Worm (Caenorhabditis elegans) whole organism, young adult: ENCODE data around the gene ZK546.4.

Experiments
- B0019.2 ChIP-seq: fragments of 200-800 bp; sonication (Bioruptor generic); conservative IDR thresholded peaks from 2 replicates; pipeline ENCODE4 v1.3.6; 2022; ENCODE audit warnings: missing genetic modification reagents, missing genetic modification characterization, missing compliant biosample characterization
- B0336.3 ChIP-seq: fragments of 200-800 bp; sonication (Bioruptor generic); IDR thresholded peaks from 2 replicates; pipeline ENCODE4 v1.3.6; 2022; ENCODE audit warnings: missing genetic modification characterization, missing compliant biosample characterization
- C06A6.2 ChIP-seq: fragments of 200-800 bp; sonication (Bioruptor generic); conservative IDR thresholded peaks from 2 replicates; pipeline ENCODE4 v1.3.6; 2022; ENCODE audit warnings: missing genetic modification characterization, missing compliant biosample characterization
- F22D6.2 ChIP-seq: sonication (generic microtip); optimal IDR thresholded peaks from 2 replicates; lab custom pipeline; 2016; ENCODE audit warnings: mild to moderate bottlenecking, missing genetic modification characterization, missing compliant biosample characterization
- F33H1.4 ChIP-seq: fragments of 200-800 bp; sonication (Bioruptor generic); IDR thresholded peaks from 2 replicates; pipeline ENCODE4 v1.3.6; 2022; ENCODE audit warnings: missing genetic modification reagents, missing genetic modification characterization, missing compliant biosample characterization
- F55B11.4 ChIP-seq: sonication (generic microtip); optimal IDR thresholded peaks from 2 replicates; lab custom pipeline; 2016; ENCODE audit warnings: missing compliant biosample characterization, missing genetic modification characterization, borderline replicate concordance; ENCODE audit not compliant: insufficient read depth
- T26A5.8 ChIP-seq: sonication (generic microtip); optimal IDR thresholded peaks from 2 replicates; lab custom pipeline; 2016; ENCODE audit warnings: missing genetic modification characterization, missing compliant biosample characterization
- Y53G8AR.9 ChIP-seq: fragments of 200-800 bp; sonication (Bioruptor generic); conservative IDR thresholded peaks from 2 replicates; pipeline ENCODE4 v1.3.6; 2022; ENCODE audit warnings: missing genetic modification reagents, missing genetic modification characterization, missing compliant biosample characterization
- Y95B8A.8 ChIP-seq: fragments of 200-800 bp; sonication (Bioruptor generic); IDR thresholded peaks from 2 replicates; pipeline ENCODE4 v1.3.6; 2022; ENCODE audit warnings: missing genetic modification reagents, missing genetic modification characterization, missing compliant biosample characterization
- ZK185.1 ChIP-seq: sonication (generic microtip); optimal IDR thresholded peaks from 2 replicates; lab custom pipeline; 2016; ENCODE audit warnings: mild to moderate bottlenecking, missing genetic modification characterization, missing compliant biosample characterization; ENCODE audit not compliant: poor library complexity, severe bottlenecking
- atf-7 ChIP-seq: sonication (generic microtip); optimal IDR thresholded peaks from 2 replicates; lab custom pipeline; 2017; ENCODE audit warnings: mild to moderate bottlenecking, missing genetic modification characterization, missing compliant biosample characterization
- cebp-1 ChIP-seq, 2 experiments: fragments of 200-800 bp in 1 of 2; sonication (Bioruptor generic) in 1 of 2; sonication (generic microtip) in 1 of 2; IDR thresholded peaks in 1 of 2; optimal IDR thresholded peaks in 1 of 2; 2 replicates each; pipeline versions ENCODE4 v1.3.6 to Lab custom; 2017 to 2022; ENCODE audit warnings: missing compliant biosample characterization in 2 of 2, missing genetic modification characterization in 2 of 2, mild to moderate bottlenecking in 1 of 2, missing genetic modification reagents in 1 of 2, moderate library complexity in 1 of 2
- ceh-27 ChIP-seq: fragments of 200-800 bp; sonication (Bioruptor generic); optimal IDR thresholded peaks from 2 replicates; lab custom pipeline; 2018; ENCODE audit warnings: mild to moderate bottlenecking, missing genetic modification characterization, moderate library complexity, missing compliant biosample characterization
- ceh-40 ChIP-seq: fragments of 200-800 bp; sonication (Bioruptor generic); IDR thresholded peaks from 2 replicates; pipeline ENCODE4 v1.3.6; 2022; ENCODE audit warnings: missing genetic modification characterization, missing compliant biosample characterization
- dpl-1 ChIP-seq: fragments of 150-350 bp; optimal IDR thresholded peaks from 2 replicates; lab custom pipeline; 2014; ENCODE audit warnings: missing biosample characterization, missing genetic modification reagents, missing genetic modification characterization
- efl-1 ChIP-seq: fragments of 150-350 bp; optimal IDR thresholded peaks from 2 replicates; lab custom pipeline; 2014; ENCODE audit warnings: missing biosample characterization, missing genetic modification reagents, missing genetic modification characterization
- ekl-4 ChIP-seq: fragments of 200-800 bp; sonication (Bioruptor generic); IDR thresholded peaks from 2 replicates; pipeline ENCODE4 v1.3.6; 2022; ENCODE audit warnings: missing genetic modification reagents, missing genetic modification characterization, missing compliant biosample characterization
- hsf-1 ChIP-seq: fragments of 200-800 bp; sonication (Bioruptor generic); IDR thresholded peaks from 2 replicates; pipeline ENCODE4 v1.3.6; 2022; ENCODE audit warnings: missing genetic modification reagents, missing genetic modification characterization, missing compliant biosample characterization
- lin-26 ChIP-seq: fragments of 200-800 bp; sonication (Bioruptor generic); IDR thresholded peaks from 2 replicates; pipeline ENCODE4 v1.3.6; 2022; ENCODE audit warnings: missing genetic modification reagents, missing genetic modification characterization, missing compliant biosample characterization
- lsl-1 ChIP-seq: fragments of 200-800 bp; sonication (Bioruptor generic); optimal IDR thresholded peaks from 2 replicates; lab custom pipeline; 2018; ENCODE audit warnings: mild to moderate bottlenecking, missing genetic modification characterization, moderate library complexity, missing compliant biosample characterization
- madf-3 ChIP-seq: fragments of 200-800 bp; sonication (Bioruptor generic); IDR thresholded peaks from 2 replicates; pipeline ENCODE4 v1.3.6; 2022; ENCODE audit warnings: missing genetic modification reagents, missing genetic modification characterization, missing compliant biosample characterization
- madf-6 ChIP-seq: fragments of 200-800 bp; sonication (Bioruptor generic); IDR thresholded peaks from 2 replicates; pipeline ENCODE4 v1.3.6; 2022; ENCODE audit warnings: missing genetic modification reagents, missing genetic modification characterization, missing compliant biosample characterization
- nhr-27 ChIP-seq: fragments of 200-800 bp; sonication (Bioruptor generic); optimal IDR thresholded peaks from 2 replicates; lab custom pipeline; 2018; ENCODE audit warnings: mild to moderate bottlenecking, missing genetic modification characterization, moderate library complexity, missing compliant biosample characterization
- pha-4 ChIP-seq: fragments of 150-350 bp; sonication (generic microtip); optimal IDR thresholded peaks from 2 replicates; lab custom pipeline; 2014; ENCODE audit warnings: missing biosample characterization, missing genetic modification reagents, missing genetic modification characterization
- sea-2 ChIP-seq: fragments of 200-800 bp; sonication (Bioruptor generic); IDR thresholded peaks from 2 replicates; pipeline ENCODE4 v1.3.6; 2022; ENCODE audit warnings: missing genetic modification characterization, missing compliant biosample characterization
- snpc-3.4 ChIP-seq: sonication (generic microtip); optimal IDR thresholded peaks from 2 replicates; lab custom pipeline; 2017; ENCODE audit warnings: missing genetic modification characterization, mild to moderate bottlenecking, missing compliant biosample characterization, antibody characterized with exemption, moderate library complexity, missing genotype, missing genetic modification reagents
- snpc-4 ChIP-seq, 5 experiments: fragments of 150-350 bp in 1 of 5; sonication (generic microtip) in 4 of 5; optimal IDR thresholded peaks; 2 replicates each; lab custom pipeline; 2014 to 2018; ENCODE audit warnings: missing genetic modification characterization in 5 of 5, missing biosample characterization in 3 of 5, antibody characterized with exemption in 2 of 5, mild to moderate bottlenecking in 2 of 5, missing compliant biosample characterization in 2 of 5, missing genotype in 2 of 5, moderate library complexity in 2 of 5, missing genetic modification reagents in 1 of 5
- tbp1 ChIP-seq: fragments of 200-800 bp; sonication (Bioruptor generic); optimal IDR thresholded peaks from 2 replicates; lab custom pipeline; 2018; ENCODE audit warnings: mild to moderate bottlenecking, missing genetic modification characterization, missing compliant biosample characterization
- ztf-22 ChIP-seq: fragments of 200-800 bp; sonication (Bioruptor generic); optimal IDR thresholded peaks from 2 replicates; lab custom pipeline; 2018; ENCODE audit warnings: mild to moderate bottlenecking, missing genetic modification characterization, moderate library complexity, missing compliant biosample characterization
- ztf-3 ChIP-seq: fragments of 200-800 bp; sonication (Bioruptor generic); optimal IDR thresholded peaks from 2 replicates; lab custom pipeline; 2018; ENCODE audit warnings: mild to moderate bottlenecking, missing genetic modification characterization, missing compliant biosample characterization
- ztf-6 ChIP-seq: fragments of 200-800 bp; sonication (Bioruptor generic); IDR thresholded peaks from 2 replicates; pipeline ENCODE4 v1.3.6; 2022; ENCODE audit warnings: missing genetic modification reagents, missing genetic modification characterization, missing compliant biosample characterization

Gene ZK546.4

ce11 chrII:4949380-4949950 is 11.6 kb downstream of the ZK546.4 start, which contains the start of the genes try-1 and zyg-12 (continued):
- no peak for TF ChIP-seq ztf-22 (GFP tag; lab: Kevin White, UChicago)
- 0 out of 2 replicates have a peak, but pooled peaks have one; percentile 42 for TF ChIP-seq madf-3 (GFP tag; lab: Robert Waterston, UW)
- 0 out of 2 replicates have a peak, but pooled peaks have one; percentile 18 for TF ChIP-seq F33H1.4
- peak; percentile 64 for TF ChIP-seq efl-1 (GFP tag; lab: Kevin White, UChicago)
- TF ChIP-seq F55B11.4 (tag; lab: Kevin White, UChicago) = no peak
- no peak for TF ChIP-seq ztf-3 (GFP tag; lab: Kevin White, UChicago)
- no peak for TF ChIP-seq T26A5.8 (tag; lab: Kevin White, UChicago)
- peak; percentile 16 for TF ChIP-seq dpl-1
- peak; percentile 43 for TF ChIP-seq snpc-3.4 (tag; lab: Kevin White, UChicago)
- TF ChIP-seq atf-7 = no peak
- TF ChIP-seq ceh-40 (GFP tag; lab: Robert Waterston, UW) = no peak
- peak; percentile 35 for TF ChIP-seq lsl-1 (GFP tag; lab: Kevin White, UChicago)
- TF ChIP-seq hsf-1 = no peak
- TF ChIP-seq F22D6.2 (tag; lab: Kevin White, UChicago) = no peak

- TF ChIP-seq nhr-27 (tag; lab: Kevin White, UChicago) = no peak
- no peak for TF ChIP-seq Y95B8A.8 (GFP tag; lab: Robert Waterston, UW)
- no peak for TF ChIP-seq lin-26
- TF ChIP-seq sea-2 (GFP tag; lab: Robert Waterston, UW) = no peak
- no peak for TF ChIP-seq pha-4 (tag; lab: Kevin White, UChicago)
- TF ChIP-seq ceh-27 (GFP tag; lab: Kevin White, UChicago) = no peak
These were observed 15.4 kb downstream of the ZK546.4 start, which contains the start of gene ndx-3 for ce11 chrII:4953289-4953688. Gene ndx-3 (plus strand): TSS chrII:4953589.

ce11 chrII:4954099-4954959 is 16.5 kb downstream of the ZK546.4 start:
- TF ChIP-seq ZK185.1 (no peak), ekl-4 (GFP tag; lab: Robert Waterston, UW) (0 out of 2 replicates have a peak, but pooled peaks have one; percentile 9), B0019.2 (no peak), ztf-6 (GFP tag; lab: Robert Waterston, UW) (no peak), madf-6 (GFP tag; lab: Robert Waterston, UW) (peak; percentile 50), Y53G8AR.9 (GFP tag; lab: Robert Waterston, UW) (peak; percentile 24; the same call in 1 of the 2 replicates), C06A6.2 (0 out of 2 replicates have a peak, but pooled peaks have one; percentile 20), tbp1 (GFP tag; lab: Kevin White, UChicago) (peak; percentile 7), cebp-1 (GFP tag; IDR thresholded peaks at IDR 0.05; lab: Robert Waterston, UW) (no peak), cebp-1 (tag; optimal IDR thresholded peaks at IDR 0.05; lab: Kevin White, UChicago) (peak; percentile 27), madf-3 (GFP tag; lab: Robert Waterston, UW) (peak; percentile 82; the same call in 1 of the 2 replicates), B0336.3 (GFP tag; lab: Robert Waterston, UW) (0 out of 2 replicates have a peak, but pooled peaks have one; percentile 30), snpc-4 (GFP tag; optimal IDR thresholded peaks at IDR 0.05; lab: Kevin White, UChicago) (no peak), snpc-4 (tag; optimal IDR thresholded peaks at IDR 0.05; lab: Kevin White, UChicago) (peak in 1 of 4 experiments; percentile 7), snpc-3.4 (tag; lab: Kevin White, UChicago) (peak; percentile 21)
